Fruit fly (Drosophila melanogaster): ENCODE measurements around the gene CG13066.

- no peak for TF ChIP-seq Atf3 (GFP tag; optimal IDR thresholded peaks at IDR 0.05)
- TF ChIP-seq jumu (GFP tag; optimal IDR thresholded peaks at IDR 0.05): no peak
- no peak for TF ChIP-seq salm (tag; optimal IDR thresholded peaks at IDR 0.05)
- no peak for TF ChIP-seq trh (GFP tag; optimal IDR thresholded peaks at IDR 0.05)
- TF ChIP-seq prd (optimal IDR thresholded peaks at IDR 0.05): no peak
- TF ChIP-seq prd (GFP tag; IDR thresholded peaks at IDR 0.05): no peak
- TF ChIP-seq CG14710 (tag; optimal IDR thresholded peaks at IDR 0.05): no peak
- no peak for TF ChIP-seq Hr39 (optimal IDR thresholded peaks at IDR 0.05)
- TF ChIP-seq Chrac-16 (GFP tag; optimal IDR thresholded peaks at IDR 0.05): no peak
- no peak for TF ChIP-seq Bgb (GFP tag; IDR thresholded peaks at IDR 0.05; ENCODE audit: partially characterized antibody)
Measured at dm6 chr3L:16269092-16269491, 3.6 kb upstream of the CG13066 start, which contains the start of gene CG13068.
